Fruit fly (Drosophila melanogaster) ovary, adult (tissue): ENCODE data around the gene CG31510.
"Not testable (repeated sequence)": the region's sequence is repeated elsewhere in the genome, so short reads cannot be mapped to it uniquely, and the experiment has no call there.

ENCODE experiments used
- CG17801 ChIP-seq: fragments of 200-800 bp; optimal IDR thresholded peaks from 2 replicates; lab custom pipeline; 2019; ENCODE audit warnings: missing biosample characterization, mild to moderate bottlenecking, missing genetic modification characterization, moderate library complexity; ENCODE audit not compliant: partially characterized antibody

The CG31510 gene

DNA sequence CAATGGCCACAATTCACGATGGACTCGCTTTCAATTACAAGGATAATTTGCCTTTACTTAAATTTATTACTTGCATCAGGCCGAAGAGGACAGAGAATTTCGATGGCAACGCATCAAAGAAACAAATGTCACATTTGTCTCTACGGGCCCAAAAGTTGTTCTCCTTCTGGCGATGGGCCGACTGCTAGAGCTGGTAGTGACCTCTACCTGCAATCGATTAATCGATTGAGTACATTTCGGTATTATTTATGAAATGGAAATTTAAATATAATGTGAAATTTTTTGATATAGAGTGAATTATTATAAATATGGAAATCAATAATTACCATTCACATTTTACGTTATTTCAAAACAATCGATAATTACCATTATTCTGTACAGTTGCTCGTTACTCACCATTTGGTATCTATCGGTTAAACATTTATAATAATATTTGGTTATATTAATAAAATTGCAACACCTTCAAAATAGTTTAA, at the start of gene CG31510, which contains the start of gene TTLL5:
TSS of gene CG31510 (minus strand) at position 185 of the 476 bp plus-strand sequence.
TSS of gene TTLL5 (minus strand) at position 185 of the 476 bp plus-strand sequence.
- TF ChIP-seq CG17801 (GFP tag; lab: Kevin White, UChicago) = peak; percentile 4

DNA sequence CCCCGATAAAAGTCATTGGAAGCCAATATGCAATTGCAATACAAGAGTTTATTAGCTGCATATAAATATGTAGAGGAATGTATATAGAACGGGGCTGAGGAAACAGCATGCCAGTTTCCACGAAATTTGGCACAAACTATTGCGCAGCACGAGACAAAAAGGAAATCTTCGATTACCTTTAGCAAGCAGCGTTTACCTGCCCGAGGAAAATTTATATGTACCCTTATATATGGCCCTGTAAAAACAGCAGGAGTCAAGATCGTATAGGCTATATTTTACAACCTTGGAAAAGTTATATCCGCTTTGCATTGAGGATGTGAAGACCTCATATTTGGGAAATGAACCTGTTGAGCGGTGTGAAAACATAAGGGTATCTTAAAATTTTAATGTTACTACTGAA, 49.6 kb upstream of the CG31510 start:
- no peak for TF ChIP-seq CG17801 (GFP tag; lab: Kevin White, UChicago)

dm6 chr3R:25168259-25168972, 45.7 kb upstream of the CG31510 start:
- TF ChIP-seq CG17801 (GFP tag; lab: Kevin White, UChicago) = no peak

dm6 chr3R:25167407-25168191, 44.9 kb upstream of the CG31510 start:
- TF ChIP-seq CG17801 (GFP tag; lab: Kevin White, UChicago) = no peak

DNA sequence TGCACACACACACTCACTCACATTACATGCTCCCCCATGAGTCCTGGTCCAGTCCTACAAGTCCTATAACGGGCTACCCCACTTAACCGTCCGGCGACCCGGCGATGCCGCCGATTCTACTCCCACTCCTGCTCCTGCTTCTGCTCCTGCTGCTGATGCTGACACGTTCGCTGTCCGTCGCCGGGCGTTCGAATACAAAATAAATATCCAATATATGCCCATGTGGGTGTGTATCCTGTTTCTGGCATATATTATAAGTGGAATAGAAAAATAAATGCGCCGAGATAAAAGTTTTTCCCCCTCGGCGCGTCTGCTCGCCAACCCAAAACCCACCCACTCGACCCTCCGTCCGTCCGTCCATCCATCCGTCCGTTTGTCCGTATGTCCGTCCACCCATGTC, 44.1 kb upstream of the CG31510 start:
- TF ChIP-seq CG17801 (GFP tag; lab: Kevin White, UChicago) = no peak

DNA sequence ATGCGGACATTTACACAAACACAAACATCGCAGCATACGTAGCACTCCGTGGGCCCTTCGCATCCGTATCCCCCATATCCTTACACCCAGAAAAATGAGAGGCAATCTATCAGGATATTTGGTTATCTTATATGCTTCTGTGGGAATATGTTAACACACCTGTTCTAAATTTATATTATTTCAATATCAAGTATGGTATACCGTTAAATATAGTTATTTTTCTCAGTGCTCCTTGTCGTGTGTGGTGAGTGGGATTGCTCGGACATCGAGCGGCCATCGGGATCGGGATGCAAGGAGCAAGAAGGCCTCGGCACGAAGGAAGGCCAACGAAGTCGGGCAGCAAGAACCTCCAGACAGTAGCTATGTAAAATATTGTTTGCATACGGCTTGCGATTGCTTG, 38.8 kb upstream of the CG31510 start:
- TF ChIP-seq CG17801 (GFP tag; lab: Kevin White, UChicago) = no peak

DNA sequence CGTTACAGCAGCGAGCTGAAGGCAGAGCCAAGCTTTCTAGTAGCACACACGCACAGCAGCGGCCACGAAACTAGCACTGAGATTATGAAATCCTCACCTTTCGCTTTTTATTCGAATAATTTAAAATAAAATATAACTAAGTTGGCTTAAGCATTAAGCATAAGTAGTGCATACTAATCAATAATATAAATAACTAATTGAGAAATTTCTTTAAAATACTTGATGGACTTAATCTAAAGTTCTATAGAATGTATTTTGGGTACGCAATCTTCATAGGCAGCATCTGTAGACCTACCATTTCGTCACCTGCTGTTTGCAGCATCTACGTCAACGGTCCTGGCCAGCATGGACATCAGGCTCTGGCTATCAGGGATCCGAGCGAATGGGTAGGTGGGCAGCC, 29.6 kb upstream of the CG31510 start:
- no peak for TF ChIP-seq CG17801 (GFP tag; lab: Kevin White, UChicago)

DNA sequence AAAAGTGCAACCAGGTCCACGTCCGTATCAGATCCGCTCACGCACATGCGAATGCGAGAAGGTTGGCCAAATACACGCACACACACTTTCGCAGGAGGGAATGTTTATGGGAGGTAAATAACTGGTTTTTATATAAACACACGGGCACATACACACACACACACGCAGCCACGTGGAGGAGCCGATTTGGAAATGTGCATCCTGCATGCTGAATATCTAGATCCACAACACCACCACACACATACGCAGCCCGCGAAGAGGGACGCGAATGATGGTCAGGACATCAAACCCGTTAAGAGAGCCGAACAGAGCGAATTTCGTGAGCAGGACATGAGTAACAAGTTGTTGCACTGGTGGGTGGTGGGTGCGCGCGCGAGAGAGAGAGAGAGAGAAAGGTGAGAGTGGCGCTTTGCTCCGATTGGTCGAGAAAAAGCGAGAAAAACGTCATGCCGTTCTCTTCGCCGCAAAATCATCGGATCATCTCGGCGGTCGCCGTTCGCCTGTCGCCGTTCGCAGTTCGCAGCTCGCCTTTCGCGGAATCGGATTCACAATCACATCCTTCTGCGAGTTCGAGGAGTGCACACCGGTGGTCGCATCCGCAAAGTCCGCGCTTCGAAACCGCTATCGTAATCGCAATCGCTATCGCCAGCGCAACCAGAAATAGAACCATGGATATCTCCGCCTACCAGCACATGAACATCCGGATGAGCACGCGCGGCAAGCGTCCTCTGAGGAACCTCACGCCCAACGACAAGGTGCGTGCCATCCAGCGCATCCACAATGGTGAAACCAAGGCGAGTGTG, 15.0 kb upstream of the CG31510 start, which contains the start of gene danr:
TSS of gene danr (plus strand) at position 508 of the 803 bp plus-strand sequence.
- TF ChIP-seq CG17801 (GFP tag; lab: Kevin White, UChicago) = no peak

- TF ChIP-seq CG17801 (GFP tag; lab: Kevin White, UChicago) = not testable (repeated sequence)
Observed at dm6 chr3R:25131042-25131441, 8.3 kb upstream of the CG31510 start, which contains the start of gene Bili. Gene Bili (plus strand): TSS chr3R:25131306.

dm6 chr3R:25127231-25127689, 4.5 kb upstream of the CG31510 start, which contains the start of the genes Mocs2A, Mocs2B and Clbn:
Gene Mocs2A (minus strand): TSS chr3R:25127359.
Gene Mocs2B (minus strand): TSS chr3R:25127359.
Gene Clbn (plus strand): TSS chr3R:25127502.
- TF ChIP-seq CG17801 (GFP tag; lab: Kevin White, UChicago) = no peak

DNA sequence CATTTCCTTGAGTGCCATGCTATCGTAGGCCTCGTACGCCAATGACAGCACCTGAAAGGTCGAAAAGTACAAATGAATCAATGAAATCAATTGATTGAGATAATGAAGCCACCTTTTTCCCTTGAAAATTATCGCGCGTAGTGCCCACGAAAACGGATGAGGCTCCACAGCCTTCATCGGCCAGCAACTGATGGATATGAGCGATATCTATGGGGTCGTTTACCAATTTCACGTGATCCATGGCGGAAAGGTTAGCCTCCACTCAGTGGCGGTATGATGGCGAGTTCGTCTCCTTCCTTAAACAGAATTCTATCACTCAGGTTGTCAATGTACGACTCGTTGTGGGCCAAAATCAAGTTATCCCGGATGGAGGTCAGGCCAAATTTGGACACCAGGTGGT, 4.1 kb upstream of the CG31510 start:
- no peak for TF ChIP-seq CG17801 (GFP tag; lab: Kevin White, UChicago)

dm6 chr3R:25123262-25123661, 542 bp upstream of the CG31510 start, which contains the start of gene vig2:
Gene vig2 (plus strand): TSS chr3R:25123373.
- TF ChIP-seq CG17801 (GFP tag; lab: Kevin White, UChicago) = peak; percentile 6

dm6 chr3R:25112466-25112939, 10.2 kb downstream of the CG31510 start, which contains the start of gene Nepl16:
Gene Nepl16 (minus strand): TSS chr3R:25112516.
- no peak for TF ChIP-seq CG17801 (GFP tag; lab: Kevin White, UChicago)

DNA sequence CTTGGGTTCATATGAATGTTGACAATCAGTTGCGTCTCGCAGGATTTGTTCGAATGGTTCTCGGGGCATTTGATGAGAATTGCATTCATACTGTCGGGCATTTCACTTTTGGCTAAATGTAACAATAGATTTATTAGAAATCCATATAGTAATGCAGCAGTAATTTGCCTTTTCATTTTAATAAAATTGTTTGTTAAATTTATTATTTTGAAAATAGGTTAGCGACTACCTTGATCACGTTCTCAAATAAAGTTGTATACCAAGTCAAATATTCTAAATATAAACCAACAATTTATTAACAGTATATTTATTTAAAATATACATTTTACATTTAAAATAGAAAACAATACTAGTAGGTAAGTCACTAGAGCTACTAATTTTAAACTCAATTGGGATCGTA, 13.8 kb downstream of the CG31510 start, which contains the start of gene CG34027:
TSS of gene CG34027 (minus strand) at position 101 of the 400 bp plus-strand sequence.
- no peak for TF ChIP-seq CG17801 (GFP tag; lab: Kevin White, UChicago)
